Fruit fly (Drosophila melanogaster) whole organism, adult: ENCODE data around the gene papi.

Experiments used
- CG11617 ChIP-seq: fragments of 200-800 bp; sonication (Bioruptor generic); optimal IDR thresholded peaks from 2 replicates; lab custom pipeline; 2017; ENCODE audit warnings: mild to moderate bottlenecking, missing biosample characterization, missing genetic modification reagents, missing genetic modification characterization
- CG12768 ChIP-seq: fragments of 200-800 bp; sonication (Bioruptor generic); optimal IDR thresholded peaks from 2 replicates; lab custom pipeline; 2017; ENCODE audit warnings: missing biosample characterization, missing genetic modification characterization, mild to moderate bottlenecking, moderate library complexity, missing genetic modification reagents
- CG14711 ChIP-seq: fragments of 200-800 bp; sonication (Bioruptor generic); optimal IDR thresholded peaks from 2 replicates; lab custom pipeline; 2018; ENCODE audit warnings: missing biosample characterization, mild to moderate bottlenecking, missing genetic modification characterization, moderate library complexity
- CG1620 ChIP-seq: fragments of 200-800 bp; sonication (Bioruptor generic); optimal IDR thresholded peaks from 2 replicates; lab custom pipeline; 2016; ENCODE audit warnings: missing biosample characterization, missing genetic modification characterization
- CG33017 ChIP-seq: fragments of 200-800 bp; sonication (Bioruptor generic); optimal IDR thresholded peaks from 2 replicates; lab custom pipeline; 2018; ENCODE audit warnings: missing biosample characterization, mild to moderate bottlenecking, missing genetic modification characterization, moderate library complexity
- CG5204 ChIP-seq: fragments of 200-800 bp; sonication (Bioruptor generic); optimal IDR thresholded peaks from 2 replicates; lab custom pipeline; 2016; ENCODE audit warnings: missing biosample characterization, missing genetic modification characterization
- CG7045 ChIP-seq: fragments of 200-800 bp; sonication (Bioruptor generic); optimal IDR thresholded peaks from 2 replicates; lab custom pipeline; 2017; ENCODE audit warnings: missing biosample characterization, mild to moderate bottlenecking, missing genetic modification characterization
- CG7101 ChIP-seq: fragments of 200-800 bp; sonication (Bioruptor generic); optimal IDR thresholded peaks from 2 replicates; lab custom pipeline; 2018; ENCODE audit warnings: missing biosample characterization, mild to moderate bottlenecking, missing genetic modification characterization, moderate library complexity
- Clk ChIP-seq: fragments of 200-800 bp; sonication (Bioruptor generic); optimal IDR thresholded peaks from 2 replicates; lab custom pipeline; 2017; ENCODE audit warnings: missing biosample characterization, missing genetic modification characterization
- Crg-1 ChIP-seq: fragments of 200-800 bp; sonication (Bioruptor generic); optimal IDR thresholded peaks from 2 replicates; lab custom pipeline; 2016; ENCODE audit warnings: missing biosample characterization, missing genetic modification characterization
- Hr96 ChIP-seq: fragments of 200-800 bp; sonication (Bioruptor generic); optimal IDR thresholded peaks from 2 replicates; lab custom pipeline; 2016; ENCODE audit warnings: missing biosample characterization, missing genetic modification characterization
- Mnt ChIP-seq: fragments of 200-800 bp; sonication (Bioruptor generic); optimal IDR thresholded peaks from 2 replicates; lab custom pipeline; 2016; ENCODE audit warnings: missing biosample characterization, mild to moderate bottlenecking, missing genetic modification characterization
- bab1 ChIP-seq: fragments of 200-800 bp; sonication (Bioruptor generic); optimal IDR thresholded peaks from 3 replicates; lab custom pipeline; 2019; ENCODE audit warnings: missing biosample characterization, mild to moderate bottlenecking, missing genetic modification characterization, moderate library complexity
- cic ChIP-seq: fragments of 200-800 bp; sonication (Bioruptor generic); optimal IDR thresholded peaks from 2 replicates; lab custom pipeline; 2017; ENCODE audit warnings: missing biosample characterization, mild to moderate bottlenecking, missing genetic modification characterization, moderate library complexity
- cnc ChIP-seq, 2 experiments: fragments of >200 bp; optimal IDR thresholded peaks; 2 replicates each; lab custom pipeline; 2017
- kay ChIP-seq: fragments of 200-800 bp; sonication (Bioruptor generic); peaks from one replicate; lab custom pipeline; 2016; ENCODE audit warnings: missing biosample characterization, missing genetic modification characterization, borderline replicate concordance
- ovo ChIP-seq: fragments of 200-800 bp; sonication (Bioruptor generic); optimal IDR thresholded peaks from 2 replicates; lab custom pipeline; 2016; ENCODE audit warnings: missing biosample characterization, missing genetic modification characterization
- pad ChIP-seq: fragments of 200-800 bp; sonication (Bioruptor generic); optimal IDR thresholded peaks from 3 replicates; lab custom pipeline; 2017; ENCODE audit warnings: missing biosample characterization, missing genetic modification characterization, mild to moderate bottlenecking, moderate library complexity, missing genetic modification reagents
- tj ChIP-seq: fragments of 200-800 bp; sonication (Bioruptor generic); optimal IDR thresholded peaks from 3 replicates; lab custom pipeline; 2017; ENCODE audit warnings: missing biosample characterization, mild to moderate bottlenecking, missing genetic modification characterization, moderate library complexity
- toe ChIP-seq: fragments of 200-800 bp; sonication (Bioruptor generic); optimal IDR thresholded peaks from 2 replicates; lab custom pipeline; 2016; ENCODE audit warnings: missing biosample characterization, missing genetic modification characterization

Gene papi

DNA sequence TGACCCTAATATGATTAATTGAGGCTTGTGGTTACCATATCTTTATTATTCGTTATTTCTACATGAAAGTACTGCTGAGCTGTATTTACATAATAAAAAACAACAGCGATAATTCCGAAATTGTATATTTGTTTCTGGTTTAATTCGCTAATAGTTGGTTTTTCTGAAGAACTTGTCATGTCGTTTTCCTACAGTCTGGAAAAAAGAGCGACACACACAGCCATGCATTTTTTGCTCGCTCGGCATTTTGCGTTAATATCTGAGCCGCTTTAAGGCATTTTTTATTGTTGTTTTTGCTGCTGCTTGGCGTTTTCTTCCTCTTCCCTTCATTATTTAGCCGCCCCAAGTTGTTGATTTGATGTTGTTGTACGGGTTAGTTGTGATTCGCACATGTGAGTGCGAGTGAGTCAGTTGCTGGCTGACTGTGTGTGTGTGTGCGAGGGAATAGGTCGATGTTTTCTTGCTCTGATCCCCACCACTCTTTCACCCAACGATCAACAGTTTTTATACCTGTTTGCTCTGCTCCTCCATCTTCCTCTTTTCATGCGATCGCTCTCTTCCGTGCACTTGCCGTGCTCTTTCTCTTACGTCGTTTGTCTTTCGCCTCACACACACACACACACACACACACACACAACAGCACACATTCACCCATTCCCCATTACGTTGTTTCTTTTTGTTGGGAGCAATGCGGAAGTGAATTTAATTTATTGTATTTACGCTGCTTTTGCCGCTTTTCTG lies 45.3 kb upstream of the papi start:
- TF ChIP-seq cic (peak; percentile 62), kay (peak; percentile 97), CG7101 (tag; lab: Kevin White, UChicago) (no peak), CG12768 (GFP tag; lab: Kevin White, UChicago) (peak; percentile 17), CG33017 (tag; lab: Kevin White, UChicago) (peak; percentile 46), Hr96 (GFP tag; lab: Kevin White, UChicago) (no peak), CG11617 (GFP tag; lab: Kevin White, UChicago) (no peak), CG14711 (tag; lab: Kevin White, UChicago) (peak; percentile 11), tj (GFP tag; lab: Kevin White, UChicago) (peak; percentile 99), pad (GFP tag; lab: Kevin White, UChicago) (peak; percentile 55), ovo (peak; percentile 30), Mnt (peak; percentile 89)

dm6 chr2L:2175930-2176643 lies 44.5 kb upstream of the papi start:
- TF ChIP-seq Clk (GFP tag; lab: Kevin White, UChicago) (no peak), Mnt (peak; percentile 19), ovo (peak; percentile 58), toe (GFP tag; lab: Kevin White, UChicago) (peak; percentile 42), bab1 (GFP tag; lab: Kevin White, UChicago) (peak; percentile 74), CG11617 (GFP tag; lab: Kevin White, UChicago) (peak; percentile 68), CG7045 (peak; percentile 61), CG33017 (tag; lab: Kevin White, UChicago) (peak; percentile 88), tj (GFP tag; lab: Kevin White, UChicago) (peak; percentile 98), CG5204 (GFP tag; lab: Kevin White, UChicago) (peak; percentile 68), cic (peak; percentile 21), CG1620 (GFP tag; lab: Kevin White, UChicago) (no peak), CG14711 (tag; lab: Kevin White, UChicago) (peak; percentile 72), kay (peak; percentile 27), pad (GFP tag; lab: Kevin White, UChicago) (peak; percentile 21), Hr96 (GFP tag; lab: Kevin White, UChicago) (peak; percentile 74), CG7101 (tag; lab: Kevin White, UChicago) (peak; percentile 83), CG12768 (GFP tag; lab: Kevin White, UChicago) (peak; percentile 57), cnc (optimal IDR thresholded peaks at IDR 0.05; lab: Kevin White, UChicago) (no peak), Crg-1 (GFP tag; lab: Kevin White, UChicago) (no peak)

- TF ChIP-seq CG12768 (GFP tag; lab: Kevin White, UChicago) (no peak), CG7101 (tag; lab: Kevin White, UChicago) (no peak), pad (GFP tag; lab: Kevin White, UChicago) (no peak), CG14711 (tag; lab: Kevin White, UChicago) (peak; percentile 33), kay (peak; percentile 71), bab1 (GFP tag; lab: Kevin White, UChicago) (no peak), CG33017 (tag; lab: Kevin White, UChicago) (no peak), CG11617 (GFP tag; lab: Kevin White, UChicago) (no peak), tj (GFP tag; lab: Kevin White, UChicago) (no peak), Mnt (no peak), Clk (GFP tag; lab: Kevin White, UChicago) (no peak), CG5204 (GFP tag; lab: Kevin White, UChicago) (peak; percentile 27), Crg-1 (GFP tag; lab: Kevin White, UChicago) (no peak), cic (no peak), ovo (no peak), CG7045 (no peak), CG1620 (GFP tag; lab: Kevin White, UChicago) (no peak), Hr96 (GFP tag; lab: Kevin White, UChicago) (no peak), cnc (optimal IDR thresholded peaks at IDR 0.05; lab: Kevin White, UChicago) (no peak), toe (GFP tag; lab: Kevin White, UChicago) (no peak)
Measured at dm6 chr2L:2177312-2177968, 43.1 kb upstream of the papi start.

dm6 chr2L:2177969-2178809 lies 42.4 kb upstream of the papi start, which contains the start of gene aop:
aop (minus strand) TSS chr2L:2178754.
- TF ChIP-seq CG33017 (tag; lab: Kevin White, UChicago) (no peak), CG7045 (peak; percentile 27), tj (GFP tag; lab: Kevin White, UChicago) (peak; percentile 84), cic (peak; percentile 77), CG5204 (GFP tag; lab: Kevin White, UChicago) (peak; percentile 35), CG11617 (GFP tag; lab: Kevin White, UChicago) (peak; percentile 80), CG14711 (tag; lab: Kevin White, UChicago) (peak; percentile 15), ovo (peak; percentile 35), pad (GFP tag; lab: Kevin White, UChicago) (peak; percentile 53), Hr96 (GFP tag; lab: Kevin White, UChicago) (peak; percentile 54), Crg-1 (GFP tag; lab: Kevin White, UChicago) (peak; percentile 63), Clk (GFP tag; lab: Kevin White, UChicago) (peak; percentile 31), CG1620 (GFP tag; lab: Kevin White, UChicago) (no peak), CG7101 (tag; lab: Kevin White, UChicago) (peak; percentile 62), CG12768 (GFP tag; lab: Kevin White, UChicago) (peak; percentile 60), kay (peak; percentile 38), toe (GFP tag; lab: Kevin White, UChicago) (peak; percentile 13), bab1 (GFP tag; lab: Kevin White, UChicago) (peak; percentile 48), Mnt (peak; percentile 73), cnc (optimal IDR thresholded peaks at IDR 0.05; lab: Kevin White, UChicago) (no peak)
